Worm (Caenorhabditis elegans): ENCODE data around the gene W03C9.1.

DNA sequence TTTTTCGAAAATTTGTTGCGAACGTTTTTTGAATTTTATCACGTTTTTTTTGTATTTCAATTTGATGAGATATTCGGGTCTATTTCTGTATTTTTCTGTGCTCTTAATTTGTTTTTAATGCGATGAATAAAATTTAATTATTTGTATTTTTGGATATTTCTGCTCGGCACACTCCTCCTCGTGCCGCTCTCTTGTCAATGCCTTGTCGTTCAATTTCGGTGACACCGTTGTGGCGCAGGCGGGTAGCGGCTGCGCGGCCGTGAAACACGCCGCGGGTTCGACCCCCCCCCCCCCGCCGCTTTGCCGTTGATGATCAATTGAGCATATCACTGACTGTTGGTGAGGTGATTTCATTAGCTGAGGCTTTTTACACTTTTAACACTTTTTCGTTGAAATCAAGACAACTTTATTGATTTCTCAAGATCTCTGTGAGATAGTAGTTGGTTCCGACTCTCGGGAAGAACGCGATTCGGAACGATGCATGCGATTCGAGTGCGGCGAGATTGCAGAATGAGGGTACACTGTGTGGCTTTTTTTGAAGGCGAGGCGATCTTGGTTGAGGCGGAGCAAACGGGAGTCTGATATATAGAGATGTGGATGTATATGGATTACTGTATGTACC, 1.2 kb downstream of the W03C9.1 start:
- TF ChIP-seq rnt-1 (tag; optimal IDR thresholded peaks at IDR 0.05) = peak; percentile 99
- peak; percentile 92 for TF ChIP-seq nfya-1 (tag; optimal IDR thresholded peaks at IDR 0.05)
- peak; percentile 100 for TF ChIP-seq ceh-14 (tag; optimal IDR thresholded peaks at IDR 0.05)
- peak; percentile 89 for TF ChIP-seq fkh-10 (GFP tag; optimal IDR thresholded peaks at IDR 0.05)

Measured in whole organism, late embryonic.